Fruit fly (Drosophila melanogaster): ENCODE data around the gene CG31286.

The CG31286 gene

DNA sequence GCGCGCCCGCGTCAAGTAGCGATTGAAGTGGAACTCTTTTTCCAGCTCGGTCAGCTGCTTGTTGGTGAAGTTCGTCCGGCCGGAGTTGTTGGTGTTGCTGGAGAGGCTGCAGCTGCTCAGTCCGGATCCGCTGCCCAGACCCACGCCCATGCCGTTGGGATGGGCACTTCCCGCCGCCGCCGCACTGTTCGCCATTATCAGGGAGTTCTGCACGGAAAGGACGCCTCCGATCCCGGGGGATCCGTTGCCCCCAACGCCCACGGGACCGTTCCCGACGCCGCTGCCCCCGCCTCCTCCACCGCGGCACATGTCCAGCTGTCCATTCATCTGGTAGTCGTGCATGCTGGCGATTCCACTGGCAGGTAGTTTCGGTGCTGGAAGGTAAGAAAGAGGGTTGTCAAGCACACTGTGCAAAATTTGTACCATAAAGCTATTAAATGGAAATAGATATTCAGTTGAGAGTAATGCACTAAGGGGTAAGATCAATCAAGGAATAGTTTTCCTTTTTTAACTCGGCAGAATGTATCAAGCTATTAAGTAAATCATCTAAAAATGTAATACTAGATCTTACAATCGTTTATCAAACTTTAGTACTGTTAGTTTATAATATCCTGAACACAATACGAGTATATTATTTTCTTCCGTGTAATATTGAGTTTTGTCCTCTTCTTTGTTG, 21.7 kb downstream of the CG31286 start (continued):
- TF ChIP-seq CG7786 (GFP tag; optimal IDR thresholded peaks at IDR 0.05) = no peak
- TF ChIP-seq row (GFP tag; IDR thresholded peaks at IDR 0.05) = 0 out of 3 replicates have a peak, but pooled peaks have one; percentile 15
- TF ChIP-seq fd102C (GFP tag; optimal IDR thresholded peaks at IDR 0.05) = peak; percentile 10
- TF ChIP-seq CG18262 (tag; optimal IDR thresholded peaks at IDR 0.05) = peak; percentile 21
- no peak for TF ChIP-seq CG11085 (GFP tag; IDR thresholded peaks at IDR 0.05)
- TF ChIP-seq slbo (GFP tag; IDR thresholded peaks at IDR 0.05) = no peak
- no peak for TF ChIP-seq ash1 (GFP tag; optimal IDR thresholded peaks at IDR 0.05)
- TF ChIP-seq CG16813 (GFP tag; IDR thresholded peaks at IDR 0.05; ENCODE audit: partially characterized antibody) = 0 out of 3 replicates have a peak, but pooled peaks have one; percentile 21
- peak in 1 of 2 experiments; percentile 27 for TF ChIP-seq eve (GFP tag; optimal IDR thresholded peaks at IDR 0.05)
- TF ChIP-seq NFAT (GFP tag; IDR thresholded peaks at IDR 0.05) = no peak
- TF ChIP-seq CG18619 (GFP tag; optimal IDR thresholded peaks at IDR 0.05) = no peak
- TF ChIP-seq CG8290 (GFP tag; optimal IDR thresholded peaks at IDR 0.05) = no peak
- TF ChIP-seq CG8290 (tag; optimal IDR thresholded peaks at IDR 0.05) = no peak
- no peak for TF ChIP-seq YL-1 (GFP tag; optimal IDR thresholded peaks at IDR 0.05)
- TF ChIP-seq CG4707 (GFP tag; optimal IDR thresholded peaks at IDR 0.05) = no peak
- peak; percentile 51 for TF ChIP-seq dmrt11E (tag; optimal IDR thresholded peaks at IDR 0.05)
- TF ChIP-seq CG2678 (tag; optimal IDR thresholded peaks at IDR 0.05) = no peak
- TF ChIP-seq CG2199 (GFP tag; IDR thresholded peaks at IDR 0.05) = no peak
- TF ChIP-seq lov (optimal IDR thresholded peaks at IDR 0.05) = no peak
- TF ChIP-seq lov (GFP tag; IDR thresholded peaks at IDR 0.05) = no peak
- peak; percentile 9 for TF ChIP-seq CG17829 (tag; optimal IDR thresholded peaks at IDR 0.05)
- peak; percentile 48; the same call in 1 of the 2 replicates for TF ChIP-seq CG4404 (GFP tag; IDR thresholded peaks at IDR 0.05)
- peak; percentile 45 for TF ChIP-seq zen (tag; optimal IDR thresholded peaks at IDR 0.05)
- 0 out of 2 replicates have a peak, but pooled peaks have one; percentile 4 for TF ChIP-seq amos (GFP tag; IDR thresholded peaks at IDR 0.05; ENCODE audit: partially characterized antibody)
- TF ChIP-seq CG9727 (GFP tag; optimal IDR thresholded peaks at IDR 0.05) = peak; percentile 35
- no peak for TF ChIP-seq CG15011 (GFP tag; optimal IDR thresholded peaks at IDR 0.05)
- peak; percentile 41; the same call in 1 of the 2 replicates for TF ChIP-seq Xrp1 (GFP tag; IDR thresholded peaks at IDR 0.05)
- TF ChIP-seq eyg (GFP tag; optimal IDR thresholded peaks at IDR 0.05) = no peak
- TF ChIP-seq D19A (tag; optimal IDR thresholded peaks at IDR 0.05) = no peak
- TF ChIP-seq CG10274 (GFP tag; optimal IDR thresholded peaks at IDR 0.05) = no peak
- TF ChIP-seq ro (GFP tag; IDR thresholded peaks at IDR 0.05) = no peak
- peak; percentile 62 for TF ChIP-seq Med (GFP tag)
- TF ChIP-seq CHES-1-like (GFP tag; optimal IDR thresholded peaks at IDR 0.05) = no peak
- peak in 1 of 2 experiments; percentile 14 for TF ChIP-seq chif (GFP tag; optimal IDR thresholded peaks at IDR 0.05)
- TF ChIP-seq Hsf (GFP tag; optimal IDR thresholded peaks at IDR 0.05) = no peak
- TF ChIP-seq Elba2 (GFP tag; optimal IDR thresholded peaks at IDR 0.05) = peak; percentile 28
- TF ChIP-seq CG18599 (GFP tag; optimal IDR thresholded peaks at IDR 0.05) = no peak
- no peak for TF ChIP-seq lilli (GFP tag; optimal IDR thresholded peaks at IDR 0.05)
- no peak for TF ChIP-seq Ada2b (GFP tag; IDR thresholded peaks at IDR 0.05)
- TF ChIP-seq pita (GFP tag; optimal IDR thresholded peaks at IDR 0.05) = no peak
- TF ChIP-seq otp (GFP tag; IDR thresholded peaks at IDR 0.05) = no peak
- no peak for TF ChIP-seq CG43689 (GFP tag; IDR thresholded peaks at IDR 0.05)
- no peak for TF ChIP-seq HHEX (GFP tag; optimal IDR thresholded peaks at IDR 0.05)
- no peak for TF ChIP-seq bab2 (GFP tag; optimal IDR thresholded peaks at IDR 0.05)
- TF ChIP-seq Blimp-1 (GFP tag; optimal IDR thresholded peaks at IDR 0.05) = no peak
- TF ChIP-seq CG10462 (GFP tag; optimal IDR thresholded peaks at IDR 0.05) = no peak
- TF ChIP-seq CG9932 (GFP tag; IDR thresholded peaks at IDR 0.05) = 0 out of 2 replicates have a peak, but pooled peaks have one; percentile 37
- no peak for TF ChIP-seq CG18764 (GFP tag; optimal IDR thresholded peaks at IDR 0.05)
- TF ChIP-seq CG2712 (tag; optimal IDR thresholded peaks at IDR 0.05) = peak; percentile 47
- no peak for TF ChIP-seq Ets97D (GFP tag; optimal IDR thresholded peaks at IDR 0.05)

Data from whole organism, embryonic.